Fruit fly (Drosophila melanogaster) whole organism, embryonic: Measurements from ENCODE around the gene CG6067.
A peak's percentile ranks its signal among the peaks of the same experiment; 100 is the strongest.

ENCODE experiments used
- CG10543 ChIP-seq: fragments of 200-800 bp; sonication (Bioruptor generic); optimal IDR thresholded peaks from 3 replicates; lab custom pipeline; 2017; ENCODE audit warnings: missing biosample characterization, mild to moderate bottlenecking, missing genetic modification characterization, moderate library complexity
- CG11093 ChIP-seq: fragments of 200-800 bp; sonication (Bioruptor generic); IDR thresholded peaks from 3 replicates; pipeline ENCODE4 v1.3.6; 2022; ENCODE audit warnings: missing biosample characterization, missing genetic modification characterization
- CG11695 ChIP-seq: fragments of 200-800 bp; sonication (Bioruptor generic); IDR thresholded peaks from 3 replicates; pipeline ENCODE4 v1.3.6; 2022; ENCODE audit warnings: missing biosample characterization, missing genetic modification characterization
- CG12219 ChIP-seq: fragments of 200-800 bp; sonication (Bioruptor generic); optimal IDR thresholded peaks from 3 replicates; lab custom pipeline; 2018; ENCODE audit warnings: missing biosample characterization, mild to moderate bottlenecking, missing genetic modification characterization
- CG12391 ChIP-seq: fragments of 200-800 bp; sonication (Bioruptor generic); optimal IDR thresholded peaks from 3 replicates; lab custom pipeline; 2018; ENCODE audit warnings: missing biosample characterization, mild to moderate bottlenecking, missing genetic modification characterization, moderate library complexity
- CG13123 ChIP-seq: fragments of 200-800 bp; sonication (Bioruptor generic); optimal IDR thresholded peaks from 2 replicates; lab custom pipeline; 2016; ENCODE audit warnings: missing biosample characterization, missing genetic modification characterization
- CG13894 ChIP-seq: fragments of 200-800 bp; sonication (Bioruptor generic); optimal IDR thresholded peaks from 3 replicates; lab custom pipeline; 2018; ENCODE audit warnings: missing biosample characterization, mild to moderate bottlenecking, missing genetic modification characterization, moderate library complexity
- CG17328 ChIP-seq: fragments of 200-800 bp; sonication (Bioruptor generic); IDR thresholded peaks from 2 replicates; pipeline ENCODE4 v1.3.6; 2022; ENCODE audit warnings: missing biosample characterization, missing genetic modification characterization
- CG17385 ChIP-seq: fragments of 200-800 bp; sonication (Bioruptor generic); optimal IDR thresholded peaks from 3 replicates; lab custom pipeline; 2018; ENCODE audit warnings: missing biosample characterization, mild to moderate bottlenecking, missing genetic modification characterization
- CG17568 ChIP-seq: fragments of 200-800 bp; sonication (Bioruptor generic); optimal IDR thresholded peaks from 2 replicates; lab custom pipeline; 2018; ENCODE audit warnings: missing biosample characterization, mild to moderate bottlenecking, missing genetic modification characterization, moderate library complexity
- CG2202 ChIP-seq: fragments of 200-800 bp; sonication (Bioruptor generic); optimal IDR thresholded peaks from 2 replicates; lab custom pipeline; 2018; ENCODE audit warnings: missing biosample characterization, mild to moderate bottlenecking, missing genetic modification characterization
- CG30431 ChIP-seq: fragments of 200-800 bp; sonication (Bioruptor generic); optimal IDR thresholded peaks from 2 replicates; lab custom pipeline; 2017; ENCODE audit warnings: missing biosample characterization, missing genetic modification characterization
- CG3163 ChIP-seq: fragments of 200-800 bp; sonication (Bioruptor generic); optimal IDR thresholded peaks from 3 replicates; lab custom pipeline; 2016; ENCODE audit warnings: missing biosample characterization, missing genetic modification characterization
- CG3281 ChIP-seq: fragments of 200-800 bp; sonication (Bioruptor generic); optimal IDR thresholded peaks from 3 replicates; lab custom pipeline; 2017; ENCODE audit warnings: missing biosample characterization, mild to moderate bottlenecking, missing genetic modification characterization
- CG4617 ChIP-seq: fragments of 200-800 bp; sonication (Bioruptor generic); optimal IDR thresholded peaks from 3 replicates; lab custom pipeline; 2016; ENCODE audit warnings: missing biosample characterization, missing genetic modification characterization, borderline replicate concordance
- CG6791 ChIP-seq: fragments of 200-800 bp; sonication (Bioruptor generic); IDR thresholded peaks from 3 replicates; pipeline ENCODE4 v1.3.6; 2022; ENCODE audit warnings: missing biosample characterization, missing genetic modification characterization; ENCODE audit not compliant: partially characterized antibody
- CG8089 ChIP-seq: fragments of 200-800 bp; sonication (Bioruptor generic); optimal IDR thresholded peaks from 3 replicates; lab custom pipeline; 2016; ENCODE audit warnings: missing biosample characterization, missing genetic modification characterization
- CG8281 ChIP-seq: fragments of 200-800 bp; sonication (Bioruptor generic); optimal IDR thresholded peaks from 2 replicates; lab custom pipeline; 2018; ENCODE audit warnings: missing biosample characterization, mild to moderate bottlenecking, missing genetic modification characterization, moderate library complexity
- CG9876 ChIP-seq: fragments of 200-800 bp; sonication (Bioruptor generic); optimal IDR thresholded peaks from 2 replicates; lab custom pipeline; 2016; ENCODE audit warnings: missing biosample characterization, missing genetic modification characterization
- ERR ChIP-seq: fragments of 200-800 bp; sonication (Bioruptor generic); optimal IDR thresholded peaks from 2 replicates; lab custom pipeline; 2016; ENCODE audit warnings: missing biosample characterization, missing genetic modification characterization
- HLHmδ ChIP-seq: fragments of 200-800 bp; sonication (Bioruptor generic); optimal IDR thresholded peaks from 2 replicates; lab custom pipeline; 2018; ENCODE audit warnings: missing biosample characterization, mild to moderate bottlenecking, missing genetic modification characterization, moderate library complexity
- Hand ChIP-seq: fragments of 200-800 bp; sonication (Bioruptor generic); optimal IDR thresholded peaks from 2 replicates; lab custom pipeline; 2017; ENCODE audit warnings: mild to moderate bottlenecking, missing biosample characterization, missing genetic modification reagents, missing genetic modification characterization
- HmgZ ChIP-seq: fragments of 200-800 bp; sonication (Bioruptor generic); optimal IDR thresholded peaks from 2 replicates; lab custom pipeline; 2018; ENCODE audit warnings: missing biosample characterization, mild to moderate bottlenecking, missing genetic modification characterization
- Hsf ChIP-seq: fragments of 200-800 bp; sonication (Bioruptor generic); optimal IDR thresholded peaks from 3 replicates; lab custom pipeline; 2016; ENCODE audit warnings: missing biosample characterization, missing genetic modification characterization
- Nf-YA ChIP-seq: fragments of 200-800 bp; sonication (Bioruptor generic); IDR thresholded peaks from 2 replicates; pipeline ENCODE4 v1.3.6; 2022; ENCODE audit warnings: missing biosample characterization, missing genetic modification characterization
- Optix ChIP-seq: fragments of 200-800 bp; sonication (Bioruptor generic); IDR thresholded peaks from 3 replicates; pipeline ENCODE4 v1.3.6; 2022; ENCODE audit warnings: missing biosample characterization, missing genetic modification characterization
- Rfx ChIP-seq: fragments of 200-800 bp; sonication (Bioruptor generic); IDR thresholded peaks from 2 replicates; pipeline ENCODE4 v1.3.6; 2022; ENCODE audit warnings: missing biosample characterization, missing genetic modification characterization
- Rx ChIP-seq: fragments of 200-800 bp; sonication (Bioruptor generic); IDR thresholded peaks from 2 replicates; pipeline ENCODE4 v1.3.6; 2022; ENCODE audit warnings: missing biosample characterization, missing genetic modification characterization
- Side ChIP-seq: fragments of 200-800 bp; sonication (Bioruptor generic); optimal IDR thresholded peaks from 2 replicates; lab custom pipeline; 2016; ENCODE audit warnings: missing biosample characterization, missing genetic modification characterization
- Sry-β ChIP-seq: fragments of 200-800 bp; sonication (Bioruptor generic); optimal IDR thresholded peaks from 2 replicates; lab custom pipeline; 2018; ENCODE audit warnings: missing biosample characterization, mild to moderate bottlenecking, missing genetic modification characterization, moderate library complexity
- YL-1 ChIP-seq: fragments of 200-800 bp; sonication (Bioruptor generic); optimal IDR thresholded peaks from 3 replicates; lab custom pipeline; 2017; ENCODE audit warnings: missing biosample characterization, mild to moderate bottlenecking, missing genetic modification characterization
- ab ChIP-seq: fragments of 200-800 bp; sonication (Bioruptor generic); optimal IDR thresholded peaks from 2 replicates; lab custom pipeline; 2016; ENCODE audit warnings: missing biosample characterization, missing genetic modification characterization
- btn ChIP-seq: fragments of 200-800 bp; sonication (Bioruptor generic); optimal IDR thresholded peaks from 2 replicates; lab custom pipeline; 2016; ENCODE audit warnings: missing biosample characterization, missing genetic modification characterization
- cg ChIP-seq: fragments of 200-800 bp; sonication (Bioruptor generic); optimal IDR thresholded peaks from 3 replicates; lab custom pipeline; 2019; ENCODE audit warnings: missing biosample characterization, mild to moderate bottlenecking, missing genetic modification characterization, moderate library complexity
- chn ChIP-seq: fragments of 200-800 bp; sonication (Bioruptor generic); optimal IDR thresholded peaks from 2 replicates; lab custom pipeline; 2016; ENCODE audit warnings: missing biosample characterization, missing genetic modification characterization
- dmrt99B ChIP-seq: fragments of 200-800 bp; sonication (Bioruptor generic); optimal IDR thresholded peaks from 2 replicates; lab custom pipeline; 2018; ENCODE audit warnings: missing biosample characterization, mild to moderate bottlenecking, missing genetic modification characterization, moderate library complexity
- esg ChIP-seq: fragments of 200-800 bp; sonication (Bioruptor generic); conservative IDR thresholded peaks from 2 replicates; pipeline ENCODE4 v1.3.6; 2022; ENCODE audit warnings: missing biosample characterization, missing genetic modification characterization
- fru ChIP-seq: fragments of >200 bp; optimal IDR thresholded peaks from 2 replicates; lab custom pipeline; 2017
- gro ChIP-seq: fragments of 200-800 bp; sonication (Bioruptor generic); optimal IDR thresholded peaks from 2 replicates; lab custom pipeline; 2016; ENCODE audit warnings: missing biosample characterization, missing genetic modification characterization
- gsb ChIP-seq: fragments of 200-800 bp; sonication (Bioruptor generic); IDR thresholded peaks from 2 replicates; pipeline ENCODE4 v1.3.6; 2022; ENCODE audit warnings: missing biosample characterization, missing genetic modification characterization
- kah ChIP-seq: fragments of 200-800 bp; sonication (Bioruptor generic); optimal IDR thresholded peaks from 2 replicates; lab custom pipeline; 2018; ENCODE audit warnings: missing biosample characterization, mild to moderate bottlenecking, missing genetic modification characterization
- lilli ChIP-seq: fragments of 200-800 bp; sonication (Bioruptor generic); optimal IDR thresholded peaks from 3 replicates; lab custom pipeline; 2016; ENCODE audit warnings: missing biosample characterization, missing genetic modification characterization
- lola ChIP-seq, 3 experiments: fragments of >200 bp in 2 of 3; fragments of 200-800 bp in 1 of 3; sonication (Bioruptor generic) in 1 of 3; optimal IDR thresholded peaks; 2 replicates each; lab custom pipeline; 2017 to 2019; ENCODE audit warnings: missing biosample characterization in 3 of 3, missing genetic modification characterization in 3 of 3, mild to moderate bottlenecking in 1 of 3, moderate library complexity in 1 of 3
- rib ChIP-seq: fragments of 200-800 bp; sonication (Bioruptor generic); IDR thresholded peaks from 2 replicates; pipeline ENCODE4 v1.3.6; 2022; ENCODE audit warnings: missing biosample characterization, missing genetic modification characterization
- salm ChIP-seq: fragments of 200-800 bp; sonication (Bioruptor generic); optimal IDR thresholded peaks from 2 replicates; lab custom pipeline; 2018; ENCODE audit warnings: missing biosample characterization, mild to moderate bottlenecking, missing genetic modification characterization
- sens-2 ChIP-seq: fragments of 200-800 bp; sonication (Bioruptor generic); IDR thresholded peaks from 2 replicates; pipeline ENCODE4 v1.3.6; 2022; ENCODE audit warnings: missing biosample characterization, missing genetic modification characterization
- sqz ChIP-seq: fragments of 200-800 bp; sonication (Bioruptor generic); optimal IDR thresholded peaks from 3 replicates; lab custom pipeline; 2018; ENCODE audit warnings: missing biosample characterization, mild to moderate bottlenecking, missing genetic modification characterization
- tin ChIP-seq: fragments of 200-800 bp; sonication (Bioruptor generic); optimal IDR thresholded peaks from 3 replicates; lab custom pipeline; 2016; ENCODE audit warnings: missing biosample characterization, missing genetic modification characterization
- usp ChIP-seq: fragments of >200 bp; optimal IDR thresholded peaks from 2 replicates; lab custom pipeline; 2017; ENCODE audit warnings: missing biosample characterization, missing genetic modification characterization
- yki ChIP-seq: fragments of >200 bp; optimal IDR thresholded peaks from 3 replicates; lab custom pipeline; 2018
- z ChIP-seq: fragments of 200-800 bp; sonication (Bioruptor generic); IDR thresholded peaks from 3 replicates; pipeline ENCODE4 v1.3.6; 2022; ENCODE audit warnings: missing biosample characterization, missing genetic modification characterization

The CG6067 gene

dm6 chrX:5968094-5968723, 12.8 kb downstream of the CG6067 start (continued):
- TF ChIP-seq Rx (0 out of 2 replicates have a peak, but pooled peaks have one; percentile 16), Optix (GFP tag; lab: Robert Waterston, UW) (0 out of 3 replicates have a peak, but pooled peaks have one; percentile 43), btn (no peak), usp (GFP tag; lab: Kevin White, UChicago) (no peak), CG3281 (GFP tag; lab: Kevin White, UChicago) (no peak), CG11695 (peak; percentile 43; the same call in 1 of the 3 replicates), CG3163 (GFP tag; lab: Kevin White, UChicago) (no peak), sqz (GFP tag; lab: Kevin White, UChicago) (no peak), ab (no peak), CG12219 (GFP tag; lab: Kevin White, UChicago) (peak; percentile 14), sens-2 (GFP tag; lab: Robert Waterston, UW) (peak; percentile 12; the same call in 1 of the 2 replicates), z (0 out of 3 replicates have a peak, but pooled peaks have one; percentile 5), CG17568 (no peak), CG13894 (tag; lab: Kevin White, UChicago) (no peak), CG11093 (no peak), rib (GFP tag; lab: Robert Waterston, UW) (no peak), esg (GFP tag; lab: Robert Waterston, UW) (peak; percentile 38; the same call in 1 of the 2 replicates), kah (GFP tag; lab: Kevin White, UChicago) (no peak), salm (tag; lab: Kevin White, UChicago) (no peak), Sry-β (GFP tag; lab: Kevin White, UChicago) (no peak), CG6791 (GFP tag; lab: Robert Waterston, UW) (no peak), CG17385 (peak; percentile 6), gro (no peak), gsb (GFP tag; lab: Robert Waterston, UW) (no peak), Rfx (no peak), CG2202 (tag; lab: Kevin White, UChicago) (peak; percentile 12), CG17328 (GFP tag; lab: Robert Waterston, UW) (peak; percentile 30; the same call in 1 of the 2 replicates), CG30431 (no peak), Hsf (peak; percentile 10), cg (no peak), ERR (no peak), YL-1 (GFP tag; lab: Kevin White, UChicago) (no peak), HLHmδ (GFP tag; lab: Kevin White, UChicago) (no peak), Nf-YA (no peak), lilli (GFP tag; lab: Kevin White, UChicago) (no peak), yki (lab: Kevin White, UChicago) (no peak), tin (no peak), Hand (GFP tag; lab: Kevin White, UChicago) (no peak), CG4617 (GFP tag; lab: Kevin White, UChicago) (no peak), CG8089 (no peak), fru (no peak), CG8281 (tag; lab: Kevin White, UChicago) (no peak), chn (peak; percentile 11), CG9876 (GFP tag; lab: Kevin White, UChicago) (no peak), CG12391 (tag; lab: Kevin White, UChicago) (peak; percentile 41), CG10543 (GFP tag; lab: Kevin White, UChicago) (no peak), CG13123 (GFP tag; lab: Kevin White, UChicago) (no peak), dmrt99B (tag; lab: Kevin White, UChicago) (peak; percentile 52), Side (GFP tag; lab: Kevin White, UChicago) (no peak), HmgZ (no peak), lola (GFP tag; optimal IDR thresholded peaks at IDR 0.05; lab: Kevin White, UChicago) (peak in 1 of 3 experiments; percentile 17)
